Worm (Caenorhabditis elegans) whole organism, young adult: Measurements from ENCODE around the gene F12F6.1.

Experiments
- B0261.1 ChIP-seq: sonication (generic microtip); optimal IDR thresholded peaks from 2 replicates; lab custom pipeline; 2016; ENCODE audit warnings: mild to moderate bottlenecking, missing genetic modification characterization, moderate library complexity, missing compliant biosample characterization
- F23B12.7 ChIP-seq: sonication (generic microtip); optimal IDR thresholded peaks from 2 replicates; lab custom pipeline; 2017; ENCODE audit warnings: missing genetic modification characterization, mild to moderate bottlenecking, missing compliant biosample characterization, antibody characterized with exemption, moderate library complexity; ENCODE audit not compliant: insufficient read depth
- F49E8.2 ChIP-seq: sonication (generic microtip); optimal IDR thresholded peaks from 3 replicates; lab custom pipeline; 2017; ENCODE audit warnings: missing genetic modification characterization, mild to moderate bottlenecking, missing compliant biosample characterization, antibody characterized with exemption, moderate library complexity; ENCODE audit not compliant: insufficient read depth
- F55B11.4 ChIP-seq: sonication (generic microtip); optimal IDR thresholded peaks from 2 replicates; lab custom pipeline; 2016; ENCODE audit warnings: missing compliant biosample characterization, missing genetic modification characterization, borderline replicate concordance; ENCODE audit not compliant: insufficient read depth
- T26A5.8 ChIP-seq: sonication (generic microtip); optimal IDR thresholded peaks from 2 replicates; lab custom pipeline; 2016; ENCODE audit warnings: missing genetic modification characterization, missing compliant biosample characterization
- Y53F4B.3 ChIP-seq: fragments of 200-800 bp; sonication (Bioruptor generic); IDR thresholded peaks from 2 replicates; pipeline ENCODE4 v1.3.6; 2022; ENCODE audit warnings: missing genetic modification reagents, missing genetic modification characterization, missing compliant biosample characterization
- Y53G8AR.9 ChIP-seq: fragments of 200-800 bp; sonication (Bioruptor generic); conservative IDR thresholded peaks from 2 replicates; pipeline ENCODE4 v1.3.6; 2022; ENCODE audit warnings: missing genetic modification reagents, missing genetic modification characterization, missing compliant biosample characterization
- bed-2 ChIP-seq: fragments of 200-800 bp; sonication (Bioruptor generic); IDR thresholded peaks from 2 replicates; pipeline ENCODE4 v1.3.6; 2022; ENCODE audit warnings: missing genetic modification reagents, missing genetic modification characterization, missing compliant biosample characterization
- ccch-3 ChIP-seq: fragments of 200-800 bp; sonication (Bioruptor generic); optimal IDR thresholded peaks from 2 replicates; lab custom pipeline; 2018; ENCODE audit warnings: mild to moderate bottlenecking, missing genetic modification characterization, missing compliant biosample characterization
- ceh-100 ChIP-seq: fragments of 200-800 bp; sonication (Bioruptor generic); IDR thresholded peaks from 2 replicates; pipeline ENCODE4 v1.3.6; 2022; ENCODE audit warnings: missing genetic modification reagents, missing genetic modification characterization, missing compliant biosample characterization
- ceh-40 ChIP-seq: fragments of 200-800 bp; sonication (Bioruptor generic); IDR thresholded peaks from 2 replicates; pipeline ENCODE4 v1.3.6; 2022; ENCODE audit warnings: missing genetic modification characterization, missing compliant biosample characterization
- ceh-58 ChIP-seq: fragments of 200-800 bp; sonication (Bioruptor generic); IDR thresholded peaks from 2 replicates; pipeline ENCODE4 v1.3.6; 2022; ENCODE audit warnings: missing genetic modification characterization, missing compliant biosample characterization
- ceh-79 ChIP-seq: sonication (generic microtip); optimal IDR thresholded peaks from 2 replicates; lab custom pipeline; 2017; ENCODE audit warnings: mild to moderate bottlenecking, missing genetic modification characterization, missing compliant biosample characterization
- ceh-91 ChIP-seq: fragments of 200-800 bp; sonication (Bioruptor generic); IDR thresholded peaks from 2 replicates; pipeline ENCODE4 v1.3.6; 2022; ENCODE audit warnings: missing genetic modification reagents, missing genetic modification characterization, missing compliant biosample characterization
- chd-7 ChIP-seq: sonication (generic microtip); optimal IDR thresholded peaks from 2 replicates; lab custom pipeline; 2016; ENCODE audit warnings: mild to moderate bottlenecking, missing genetic modification characterization, moderate library complexity, missing compliant biosample characterization
- dox-1 ChIP-seq: fragments of 200-800 bp; sonication (Bioruptor generic); IDR thresholded peaks from 2 replicates; pipeline ENCODE4 v1.3.6; 2022; ENCODE audit warnings: missing genetic modification reagents, missing genetic modification characterization, missing compliant biosample characterization
- dpff-1 ChIP-seq: sonication (generic microtip); optimal IDR thresholded peaks from 2 replicates; lab custom pipeline; 2017; ENCODE audit warnings: mild to moderate bottlenecking, missing genetic modification characterization, missing compliant biosample characterization
- dpl-1 ChIP-seq: fragments of 150-350 bp; optimal IDR thresholded peaks from 2 replicates; lab custom pipeline; 2014; ENCODE audit warnings: missing biosample characterization, missing genetic modification reagents, missing genetic modification characterization
- egl-44 ChIP-seq: fragments of 200-800 bp; sonication (Bioruptor generic); IDR thresholded peaks from 2 replicates; pipeline ENCODE4 v1.3.6; 2022; ENCODE audit warnings: missing genetic modification reagents, missing genetic modification characterization, missing compliant biosample characterization
- ekl-4 ChIP-seq: fragments of 200-800 bp; sonication (Bioruptor generic); IDR thresholded peaks from 2 replicates; pipeline ENCODE4 v1.3.6; 2022; ENCODE audit warnings: missing genetic modification reagents, missing genetic modification characterization, missing compliant biosample characterization
- gei-17 ChIP-seq: fragments of 200-800 bp; sonication (Bioruptor generic); optimal IDR thresholded peaks from 2 replicates; lab custom pipeline; 2018; ENCODE audit warnings: mild to moderate bottlenecking, missing genetic modification characterization, missing compliant biosample characterization
- hmg-1.2 ChIP-seq: fragments of 200-800 bp; sonication (Bioruptor generic); IDR thresholded peaks from 2 replicates; pipeline ENCODE4 v1.3.6; 2022; ENCODE audit warnings: missing genetic modification reagents, missing genetic modification characterization, missing compliant biosample characterization
- hmg-20 ChIP-seq: fragments of 200-800 bp; sonication (Bioruptor generic); IDR thresholded peaks from 2 replicates; pipeline ENCODE4 v1.3.6; 2022; ENCODE audit warnings: missing genetic modification reagents, missing genetic modification characterization, missing compliant biosample characterization
- lag-1 ChIP-seq: fragments of 200-800 bp; sonication (Bioruptor generic); IDR thresholded peaks from 2 replicates; pipeline ENCODE4 v1.3.6; 2022; ENCODE audit warnings: missing genetic modification reagents, missing genetic modification characterization, missing compliant biosample characterization
- let-607 ChIP-seq, 2 experiments: fragments of 200-800 bp in 1 of 2; sonication (Bioruptor generic) in 1 of 2; sonication (generic microtip) in 1 of 2; optimal IDR thresholded peaks; 2 replicates each; lab custom pipeline; 2016 to 2018; ENCODE audit warnings: mild to moderate bottlenecking in 2 of 2, missing compliant biosample characterization in 2 of 2, missing genetic modification characterization in 2 of 2, moderate library complexity in 2 of 2, missing genotype in 1 of 2
- lin-26 ChIP-seq: fragments of 200-800 bp; sonication (Bioruptor generic); IDR thresholded peaks from 2 replicates; pipeline ENCODE4 v1.3.6; 2022; ENCODE audit warnings: missing genetic modification reagents, missing genetic modification characterization, missing compliant biosample characterization
- lin-54 ChIP-seq: fragments of 200-800 bp; sonication (Bioruptor generic); optimal IDR thresholded peaks from 2 replicates; lab custom pipeline; 2018; ENCODE audit warnings: mild to moderate bottlenecking, missing genetic modification characterization, missing compliant biosample characterization
- lsl-1 ChIP-seq: fragments of 200-800 bp; sonication (Bioruptor generic); optimal IDR thresholded peaks from 2 replicates; lab custom pipeline; 2018; ENCODE audit warnings: mild to moderate bottlenecking, missing genetic modification characterization, moderate library complexity, missing compliant biosample characterization
- madf-10 ChIP-seq: sonication (generic microtip); optimal IDR thresholded peaks from 2 replicates; lab custom pipeline; 2016; ENCODE audit warnings: mild to moderate bottlenecking, missing genetic modification characterization, missing compliant biosample characterization
- madf-3 ChIP-seq: fragments of 200-800 bp; sonication (Bioruptor generic); IDR thresholded peaks from 2 replicates; pipeline ENCODE4 v1.3.6; 2022; ENCODE audit warnings: missing genetic modification reagents, missing genetic modification characterization, missing compliant biosample characterization
- madf-6 ChIP-seq: fragments of 200-800 bp; sonication (Bioruptor generic); IDR thresholded peaks from 2 replicates; pipeline ENCODE4 v1.3.6; 2022; ENCODE audit warnings: missing genetic modification reagents, missing genetic modification characterization, missing compliant biosample characterization
- madf-8 ChIP-seq: fragments of 200-800 bp; sonication (Bioruptor generic); conservative IDR thresholded peaks from 2 replicates; pipeline ENCODE4 v1.3.6; 2022; ENCODE audit warnings: missing genetic modification reagents, missing genetic modification characterization, missing compliant biosample characterization
- mxl-1 ChIP-seq: sonication (generic microtip); optimal IDR thresholded peaks from 2 replicates; lab custom pipeline; 2016; ENCODE audit warnings: missing genetic modification characterization, missing compliant biosample characterization
- rcor-1 ChIP-seq: fragments of 200-800 bp; sonication (Bioruptor generic); IDR thresholded peaks from 2 replicates; pipeline ENCODE4 v1.3.6; 2022; ENCODE audit warnings: missing genetic modification reagents, missing genetic modification characterization, missing compliant biosample characterization
- rpc-1 ChIP-seq, 2 experiments: fragments of 150-350 bp in 1 of 2; sonication (generic microtip) in 1 of 2; optimal IDR thresholded peaks; 2 replicates each; lab custom pipeline; 2014 to 2018; ENCODE audit warnings: missing biosample characterization in 1 of 2, missing genetic modification characterization in 1 of 2, missing genetic modification reagents in 1 of 2, missing genotype in 1 of 2
- sdz-38 ChIP-seq: sonication (generic microtip); optimal IDR thresholded peaks from 2 replicates; lab custom pipeline; 2016; ENCODE audit warnings: missing genotype, missing genetic modification characterization, missing compliant biosample characterization
- sea-2 ChIP-seq: fragments of 200-800 bp; sonication (Bioruptor generic); IDR thresholded peaks from 2 replicates; pipeline ENCODE4 v1.3.6; 2022; ENCODE audit warnings: missing genetic modification characterization, missing compliant biosample characterization
- snpc-3.4 ChIP-seq: sonication (generic microtip); optimal IDR thresholded peaks from 2 replicates; lab custom pipeline; 2017; ENCODE audit warnings: missing genetic modification characterization, mild to moderate bottlenecking, missing compliant biosample characterization, antibody characterized with exemption, moderate library complexity, missing genotype, missing genetic modification reagents
- tbp1 ChIP-seq: fragments of 200-800 bp; sonication (Bioruptor generic); optimal IDR thresholded peaks from 2 replicates; lab custom pipeline; 2018; ENCODE audit warnings: mild to moderate bottlenecking, missing genetic modification characterization, missing compliant biosample characterization
- tbx-9 ChIP-seq: sonication (generic microtip); optimal IDR thresholded peaks from 2 replicates; lab custom pipeline; 2016; ENCODE audit warnings: borderline replicate concordance, missing genetic modification characterization, inconsistent platforms, missing compliant biosample characterization
- unc-130 ChIP-seq: sonication (generic microtip); optimal IDR thresholded peaks from 2 replicates; lab custom pipeline; 2016; ENCODE audit warnings: missing genetic modification reagents, missing genetic modification characterization, missing compliant biosample characterization
- unc-62 ChIP-seq: fragments of 150-350 bp; optimal IDR thresholded peaks from 2 replicates; lab custom pipeline; 2014; ENCODE audit warnings: missing biosample characterization, missing genetic modification reagents, missing genetic modification characterization
- zim-3 ChIP-seq: sonication (generic microtip); optimal IDR thresholded peaks from 2 replicates; lab custom pipeline; 2017; ENCODE audit warnings: mild to moderate bottlenecking, missing genetic modification characterization, moderate library complexity, missing compliant biosample characterization
- ztf-22 ChIP-seq: fragments of 200-800 bp; sonication (Bioruptor generic); optimal IDR thresholded peaks from 2 replicates; lab custom pipeline; 2018; ENCODE audit warnings: mild to moderate bottlenecking, missing genetic modification characterization, moderate library complexity, missing compliant biosample characterization
- ztf-25 ChIP-seq: fragments of 200-800 bp; sonication (Bioruptor generic); IDR thresholded peaks from 2 replicates; pipeline ENCODE4 v1.3.6; 2022; ENCODE audit warnings: missing genetic modification reagents, missing genetic modification characterization, missing compliant biosample characterization
- ztf-26 ChIP-seq: sonication (generic microtip); optimal IDR thresholded peaks from 2 replicates; lab custom pipeline; 2017; ENCODE audit warnings: missing genetic modification characterization, missing compliant biosample characterization
- ztf-3 ChIP-seq: fragments of 200-800 bp; sonication (Bioruptor generic); optimal IDR thresholded peaks from 2 replicates; lab custom pipeline; 2018; ENCODE audit warnings: mild to moderate bottlenecking, missing genetic modification characterization, missing compliant biosample characterization
- ztf-6 ChIP-seq: fragments of 200-800 bp; sonication (Bioruptor generic); IDR thresholded peaks from 2 replicates; pipeline ENCODE4 v1.3.6; 2022; ENCODE audit warnings: missing genetic modification reagents, missing genetic modification characterization, missing compliant biosample characterization

Gene F12F6.1

DNA sequence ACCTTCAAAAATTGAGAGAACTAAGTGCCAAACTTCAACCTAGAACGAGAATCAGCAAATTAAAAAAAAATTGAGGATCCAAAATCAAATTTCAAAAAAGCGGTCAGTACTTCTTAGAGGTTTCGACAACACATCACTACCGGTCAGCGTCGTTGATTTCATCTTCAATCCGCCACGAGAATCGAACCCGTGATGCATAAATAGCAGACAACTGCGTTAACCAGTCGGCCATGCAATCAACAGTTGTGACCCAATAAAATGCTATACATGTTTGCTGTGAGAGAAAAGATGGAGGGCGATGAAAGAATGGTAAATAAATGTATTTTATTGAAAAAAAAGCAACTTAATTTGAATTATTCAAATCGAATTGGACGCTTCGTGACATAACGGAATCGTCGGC lies 34.1 kb upstream of the F12F6.1 start:
- TF ChIP-seq tbp1 (GFP tag; lab: Kevin White, UChicago) (peak; percentile 99), lag-1 (no peak), ekl-4 (GFP tag; lab: Robert Waterston, UW) (peak; percentile 64; the same call in 1 of the 2 replicates), dpff-1 (tag; lab: Kevin White, UChicago) (no peak), ccch-3 (GFP tag; lab: Kevin White, UChicago) (no peak), hmg-1.2 (GFP tag; lab: Robert Waterston, UW) (peak; percentile 70), mxl-1 (peak; percentile 6), ztf-6 (GFP tag; lab: Robert Waterston, UW) (no peak), ztf-25 (GFP tag; lab: Robert Waterston, UW) (peak; percentile 62; the same call in 1 of the 2 replicates), lin-54 (GFP tag; lab: Kevin White, UChicago) (peak; percentile 70), tbx-9 (no peak), snpc-3.4 (tag; lab: Kevin White, UChicago) (peak; percentile 88), ceh-40 (GFP tag; lab: Robert Waterston, UW) (no peak; the same call in 1 of the 2 replicates), dox-1 (GFP tag; lab: Robert Waterston, UW) (no peak; the same call in 1 of the 2 replicates), ztf-22 (GFP tag; lab: Kevin White, UChicago) (no peak), rcor-1 (no peak; the same call in none of the 2 replicates), ztf-3 (GFP tag; lab: Kevin White, UChicago) (no peak), Y53G8AR.9 (GFP tag; lab: Robert Waterston, UW) (no peak), unc-130 (GFP tag; lab: Kevin White, UChicago) (peak; percentile 52), unc-62 (GFP tag; lab: Kevin White, UChicago) (no peak), F49E8.2 (peak; percentile 74), ceh-100 (peak; percentile 44; the same call in 1 of the 2 replicates), T26A5.8 (tag; lab: Kevin White, UChicago) (no peak), B0261.1 (tag; lab: Kevin White, UChicago) (peak; percentile 87), Y53F4B.3 (GFP tag; lab: Robert Waterston, UW) (no peak), chd-7 (tag; lab: Kevin White, UChicago) (no peak), zim-3 (peak; percentile 68), sea-2 (no peak), ceh-91 (GFP tag; lab: Robert Waterston, UW) (no peak), madf-3 (0 out of 2 replicates have a peak, but pooled peaks have one; percentile 20), madf-10 (tag; lab: Kevin White, UChicago) (no peak), sdz-38 (tag; lab: Kevin White, UChicago) (no peak), lsl-1 (GFP tag; lab: Kevin White, UChicago) (no peak), F55B11.4 (tag; lab: Kevin White, UChicago) (no peak), ceh-58 (no peak), F23B12.7 (peak; percentile 97), madf-6 (GFP tag; lab: Robert Waterston, UW) (no peak), gei-17 (GFP tag; lab: Kevin White, UChicago) (no peak), dpl-1 (GFP tag; lab: Kevin White, UChicago) (peak; percentile 21), hmg-20 (GFP tag; lab: Robert Waterston, UW) (no peak), ceh-79 (tag; lab: Kevin White, UChicago) (peak; percentile 20), madf-8 (GFP tag; lab: Robert Waterston, UW) (no peak), ztf-26 (peak; percentile 67), rpc-1 (optimal IDR thresholded peaks at IDR 0.05; lab: Kevin White, UChicago) (peak; percentile 98), rpc-1 (tag; optimal IDR thresholded peaks at IDR 0.05; lab: Kevin White, UChicago) (peak; percentile 95), lin-26 (peak; percentile 85), bed-2 (no peak), let-607 (tag; optimal IDR thresholded peaks at IDR 0.05; lab: Kevin White, UChicago) (peak; percentile 62 to 68), egl-44 (GFP tag; lab: Robert Waterston, UW) (no peak)
